Fruit fly (Drosophila melanogaster) whole organism, embryonic: ENCODE measurements around the gene ETHR.

Experiments used
- ATbp ChIP-seq: fragments of 200-800 bp; sonication (Bioruptor generic); optimal IDR thresholded peaks from 2 replicates; lab custom pipeline; 2017; ENCODE audit warnings: missing biosample characterization, mild to moderate bottlenecking, missing genetic modification characterization, missing genetic modification reagents
- CG10267 ChIP-seq: fragments of 200-800 bp; sonication (Bioruptor generic); optimal IDR thresholded peaks from 2 replicates; lab custom pipeline; 2018; ENCODE audit warnings: missing biosample characterization, mild to moderate bottlenecking, missing genetic modification characterization, moderate library complexity
- CG10274 ChIP-seq: fragments of 200-800 bp; sonication (Bioruptor generic); optimal IDR thresholded peaks from 3 replicates; lab custom pipeline; 2017; ENCODE audit warnings: missing biosample characterization, mild to moderate bottlenecking, missing genetic modification characterization
- CG10543 ChIP-seq: fragments of 200-800 bp; sonication (Bioruptor generic); optimal IDR thresholded peaks from 3 replicates; lab custom pipeline; 2017; ENCODE audit warnings: missing biosample characterization, mild to moderate bottlenecking, missing genetic modification characterization, moderate library complexity
- CG12104 ChIP-seq: fragments of 200-800 bp; sonication (Bioruptor generic); optimal IDR thresholded peaks from 3 replicates; lab custom pipeline; 2016; ENCODE audit warnings: missing biosample characterization, missing genetic modification characterization
- CG1529 ChIP-seq: fragments of 200-800 bp; sonication (Bioruptor generic); optimal IDR thresholded peaks from 3 replicates; lab custom pipeline; 2018; ENCODE audit warnings: missing biosample characterization, missing genetic modification characterization
- CG15514 ChIP-seq: fragments of 200-800 bp; sonication (Bioruptor generic); optimal IDR thresholded peaks from 3 replicates; lab custom pipeline; 2017; ENCODE audit warnings: missing biosample characterization, missing genetic modification characterization, mild to moderate bottlenecking, moderate library complexity, missing genetic modification reagents
- CG17186 ChIP-seq: fragments of 200-800 bp; sonication (Bioruptor generic); optimal IDR thresholded peaks from 3 replicates; lab custom pipeline; 2017; ENCODE audit warnings: missing biosample characterization, missing genetic modification reagents, missing genetic modification characterization
- CG17802 ChIP-seq: fragments of 200-800 bp; sonication (Bioruptor generic); optimal IDR thresholded peaks from 2 replicates; lab custom pipeline; 2018; ENCODE audit warnings: missing biosample characterization, mild to moderate bottlenecking, missing genetic modification characterization, moderate library complexity
- CG2202 ChIP-seq: fragments of 200-800 bp; sonication (Bioruptor generic); optimal IDR thresholded peaks from 2 replicates; lab custom pipeline; 2018; ENCODE audit warnings: missing biosample characterization, mild to moderate bottlenecking, missing genetic modification characterization
- CG2889 ChIP-seq: fragments of 200-800 bp; sonication (Bioruptor generic); IDR thresholded peaks from 3 replicates; pipeline ENCODE4 v1.3.6; 2022; ENCODE audit warnings: missing biosample characterization, missing genetic modification characterization
- CG30020 ChIP-seq: fragments of 200-800 bp; optimal IDR thresholded peaks from 2 replicates; lab custom pipeline; 2019; ENCODE audit warnings: missing biosample characterization, mild to moderate bottlenecking, missing genetic modification characterization, moderate library complexity
- CG42726 ChIP-seq: fragments of 200-800 bp; sonication (Bioruptor generic); IDR thresholded peaks from 2 replicates; pipeline ENCODE4 v1.3.6; 2022; ENCODE audit warnings: missing biosample characterization, missing genetic modification characterization; ENCODE audit not compliant: partially characterized antibody
- CG4282 ChIP-seq: fragments of 200-800 bp; sonication (Bioruptor generic); optimal IDR thresholded peaks from 2 replicates; lab custom pipeline; 2016; ENCODE audit warnings: missing biosample characterization, missing genetic modification characterization
- CG4617 ChIP-seq: fragments of 200-800 bp; sonication (Bioruptor generic); optimal IDR thresholded peaks from 3 replicates; lab custom pipeline; 2016; ENCODE audit warnings: missing biosample characterization, missing genetic modification characterization, borderline replicate concordance
- CG4707 ChIP-seq: fragments of 200-800 bp; sonication (Bioruptor generic); optimal IDR thresholded peaks from 2 replicates; lab custom pipeline; 2018; ENCODE audit warnings: missing biosample characterization, mild to moderate bottlenecking, missing genetic modification characterization, moderate library complexity
- CG6272 ChIP-seq: fragments of 200-800 bp; sonication (Bioruptor generic); IDR thresholded peaks from 2 replicates; pipeline ENCODE4 v1.3.6; 2022; ENCODE audit warnings: missing biosample characterization, missing genetic modification characterization
- CG6791 ChIP-seq: fragments of 200-800 bp; sonication (Bioruptor generic); IDR thresholded peaks from 3 replicates; pipeline ENCODE4 v1.3.6; 2022; ENCODE audit warnings: missing biosample characterization, missing genetic modification characterization; ENCODE audit not compliant: partially characterized antibody
- CG6813 ChIP-seq: fragments of 200-800 bp; sonication (Bioruptor generic); optimal IDR thresholded peaks from 2 replicates; lab custom pipeline; 2017; ENCODE audit warnings: missing biosample characterization, missing genetic modification characterization, mild to moderate bottlenecking, moderate library complexity, missing genetic modification reagents
- CG8478 ChIP-seq: fragments of >200 bp; optimal IDR thresholded peaks from 2 replicates; lab custom pipeline; 2018
- CG9932 ChIP-seq: fragments of 200-800 bp; sonication (Bioruptor generic); IDR thresholded peaks from 2 replicates; pipeline ENCODE4 v1.3.6; 2022; ENCODE audit warnings: missing biosample characterization, missing genetic modification characterization
- CTCF ChIP-seq: fragments of 200-800 bp; sonication (Bioruptor generic); optimal IDR thresholded peaks from 2 replicates; lab custom pipeline; 2017; ENCODE audit warnings: missing biosample characterization, mild to moderate bottlenecking, missing genetic modification characterization, moderate library complexity
- D19A ChIP-seq: fragments of 200-800 bp; optimal IDR thresholded peaks from 3 replicates; lab custom pipeline; 2019; ENCODE audit warnings: missing biosample characterization, mild to moderate bottlenecking, missing genetic modification characterization, moderate library complexity
- Fer1 ChIP-seq: fragments of 200-800 bp; sonication (Bioruptor generic); optimal IDR thresholded peaks from 2 replicates; lab custom pipeline; 2017; ENCODE audit warnings: missing biosample characterization, mild to moderate bottlenecking, missing genetic modification characterization
- Hey ChIP-seq: fragments of 200-800 bp; sonication (Bioruptor generic); optimal IDR thresholded peaks from 3 replicates; lab custom pipeline; 2018; ENCODE audit warnings: missing biosample characterization, mild to moderate bottlenecking, missing genetic modification characterization
- Med ChIP-seq: fragments of 200-800 bp; sonication (Bioruptor generic); peaks from one replicate; lab custom pipeline; 2016; ENCODE audit warnings: missing biosample characterization, missing genetic modification characterization, mild to moderate bottlenecking, inconsistent platforms, moderate library complexity
- NK7.1 ChIP-seq: fragments of 200-800 bp; sonication (Bioruptor generic); optimal IDR thresholded peaks from 3 replicates; lab custom pipeline; 2016; ENCODE audit warnings: missing biosample characterization, missing genetic modification characterization
- Nf-YC ChIP-seq: fragments of 200-800 bp; optimal IDR thresholded peaks from 3 replicates; lab custom pipeline; 2019; ENCODE audit warnings: missing biosample characterization, mild to moderate bottlenecking, missing genetic modification characterization, moderate library complexity
- Ptx1 ChIP-seq: fragments of 200-800 bp; sonication (Bioruptor generic); IDR thresholded peaks from 2 replicates; pipeline ENCODE4 v1.3.6; 2022; ENCODE audit warnings: missing biosample characterization, missing genetic modification characterization
- ap ChIP-seq: fragments of 200-800 bp; sonication (Bioruptor generic); IDR thresholded peaks from 2 replicates; pipeline ENCODE4 v1.3.6; 2022; ENCODE audit warnings: missing biosample characterization, missing genetic modification characterization
- ato ChIP-seq: fragments of 200-800 bp; sonication (Bioruptor generic); IDR thresholded peaks from 2 replicates; pipeline ENCODE4 v1.3.6; 2022; ENCODE audit warnings: missing biosample characterization, missing genetic modification characterization; ENCODE audit not compliant: partially characterized antibody
- caup ChIP-seq: fragments of 200-800 bp; sonication (Bioruptor generic); optimal IDR thresholded peaks from 3 replicates; lab custom pipeline; 2017; ENCODE audit warnings: missing biosample characterization, mild to moderate bottlenecking, missing genetic modification characterization, moderate library complexity; ENCODE audit not compliant: severe bottlenecking
- chm ChIP-seq: fragments of 200-800 bp; sonication (Bioruptor generic); IDR thresholded peaks from 2 replicates; pipeline ENCODE4 v1.3.6; 2022; ENCODE audit warnings: missing biosample characterization, missing genetic modification characterization
- ems ChIP-seq: fragments of 200-800 bp; sonication (Bioruptor generic); optimal IDR thresholded peaks from 3 replicates; lab custom pipeline; 2016; ENCODE audit warnings: missing biosample characterization, missing genetic modification characterization
- ewg ChIP-seq: fragments of 200-800 bp; sonication (Bioruptor generic); optimal IDR thresholded peaks from 3 replicates; lab custom pipeline; 2017; ENCODE audit warnings: mild to moderate bottlenecking, missing biosample characterization, missing genetic modification reagents, missing genetic modification characterization
- h ChIP-seq: fragments of >200 bp; optimal IDR thresholded peaks from 2 replicates; lab custom pipeline; 2017
- ind ChIP-seq: fragments of 200-800 bp; sonication (Bioruptor generic); optimal IDR thresholded peaks from 3 replicates; lab custom pipeline; 2016; ENCODE audit warnings: missing biosample characterization, missing genetic modification characterization
- insv ChIP-seq, 2 experiments: fragments of 200-800 bp; sonication (Bioruptor generic); optimal IDR thresholded peaks; 3 replicates each; lab custom pipeline; 2016 to 2018; ENCODE audit warnings: missing biosample characterization in 2 of 2, missing genetic modification characterization in 2 of 2
- kah ChIP-seq: fragments of 200-800 bp; sonication (Bioruptor generic); optimal IDR thresholded peaks from 2 replicates; lab custom pipeline; 2018; ENCODE audit warnings: missing biosample characterization, mild to moderate bottlenecking, missing genetic modification characterization
- knrl ChIP-seq: fragments of 200-800 bp; sonication (Bioruptor generic); IDR thresholded peaks from 3 replicates; pipeline ENCODE4 v1.3.6; 2022; ENCODE audit warnings: missing biosample characterization, missing genetic modification characterization; ENCODE audit not compliant: partially characterized antibody
- mirr ChIP-seq: fragments of 200-800 bp; sonication (Bioruptor generic); optimal IDR thresholded peaks from 3 replicates; lab custom pipeline; 2018; ENCODE audit warnings: missing biosample characterization, mild to moderate bottlenecking, missing genetic modification characterization
- nerfin-1 ChIP-seq: fragments of 200-800 bp; sonication (Bioruptor generic); optimal IDR thresholded peaks from 3 replicates; lab custom pipeline; 2019; ENCODE audit warnings: missing biosample characterization, mild to moderate bottlenecking, missing genetic modification characterization, moderate library complexity
- p53 ChIP-seq: fragments of 200-800 bp; sonication (Bioruptor generic); optimal IDR thresholded peaks from 2 replicates; lab custom pipeline; 2016; ENCODE audit warnings: missing biosample characterization, missing genetic modification characterization
- ranshi ChIP-seq: fragments of 200-800 bp; sonication (Bioruptor generic); IDR thresholded peaks from 2 replicates; pipeline ENCODE4 v1.3.6; 2022; ENCODE audit warnings: missing biosample characterization, missing genetic modification characterization
- sens ChIP-seq: fragments of 200-800 bp; sonication (Bioruptor generic); peaks from one replicate; lab custom pipeline; 2016; ENCODE audit warnings: missing biosample characterization, missing genetic modification characterization
- sisA ChIP-seq: fragments of 200-800 bp; sonication (Bioruptor generic); IDR thresholded peaks from 2 replicates; pipeline ENCODE4 v1.3.6; 2022; ENCODE audit warnings: missing biosample characterization, missing genetic modification characterization
- sob ChIP-seq: fragments of 200-800 bp; sonication (Bioruptor generic); IDR thresholded peaks from 2 replicates; pipeline ENCODE4 v1.3.6; 2022; ENCODE audit warnings: missing biosample characterization, missing genetic modification characterization
- ssp ChIP-seq: fragments of 200-800 bp; sonication (Bioruptor generic); IDR thresholded peaks from 2 replicates; pipeline ENCODE4 v1.3.6; 2022; ENCODE audit warnings: missing biosample characterization, missing genetic modification characterization
- stwl ChIP-seq: fragments of 200-800 bp; sonication (Bioruptor generic); optimal IDR thresholded peaks from 3 replicates; lab custom pipeline; 2018; ENCODE audit warnings: missing biosample characterization, mild to moderate bottlenecking, missing genetic modification characterization, moderate library complexity
- tap ChIP-seq: fragments of 200-800 bp; optimal IDR thresholded peaks from 3 replicates; lab custom pipeline; 2019; ENCODE audit warnings: missing biosample characterization, mild to moderate bottlenecking, missing genetic modification characterization, moderate library complexity
- tgo ChIP-seq: fragments of 200-800 bp; sonication (Bioruptor generic); IDR thresholded peaks from 3 replicates; pipeline ENCODE4 v1.3.6; 2022; ENCODE audit warnings: missing biosample characterization, missing genetic modification characterization

Gene ETHR

dm6 chr3R:21199085-21199899, 47.5 kb upstream of the ETHR start (continued):
- TF ChIP-seq CG10274 (GFP tag; lab: Kevin White, UChicago) (no peak), CG4617 (no peak), CG4282 (GFP tag; lab: Kevin White, UChicago) (no peak), sisA (GFP tag; lab: Robert Waterston, UW) (no peak), ranshi (GFP tag; lab: Robert Waterston, UW) (peak; percentile 4; the same call in 1 of the 2 replicates), sens (GFP tag; lab: Kevin White, UChicago) (peak; percentile 83), h (lab: Kevin White, UChicago) (no peak), CG6791 (GFP tag; lab: Robert Waterston, UW) (no peak), sob (no peak), caup (no peak), CG42726 (no peak), insv (GFP tag; optimal IDR thresholded peaks at IDR 0.05; lab: Kevin White, UChicago) (no peak), CG2889 (GFP tag; lab: Robert Waterston, UW) (no peak), stwl (tag; lab: Kevin White, UChicago) (no peak), CG9932 (no peak), ato (GFP tag; lab: Robert Waterston, UW) (no peak), CTCF (GFP tag; lab: Kevin White, UChicago) (no peak), D19A (tag; lab: Kevin White, UChicago) (no peak), ap (GFP tag; lab: Robert Waterston, UW) (no peak), CG10267 (no peak), CG6272 (GFP tag; lab: Robert Waterston, UW) (no peak), nerfin-1 (tag; lab: Kevin White, UChicago) (no peak), CG12104 (GFP tag; lab: Kevin White, UChicago) (no peak), tgo (GFP tag; lab: Robert Waterston, UW) (no peak), CG8478 (lab: Kevin White, UChicago) (no peak), CG15514 (no peak), ems (GFP tag; lab: Kevin White, UChicago) (no peak), knrl (GFP tag; lab: Robert Waterston, UW) (no peak), CG17186 (no peak), mirr (GFP tag; lab: Kevin White, UChicago) (peak; percentile 38), tap (tag; lab: Kevin White, UChicago) (no peak), ssp (GFP tag; lab: Robert Waterston, UW) (no peak), ATbp (no peak), CG17802 (tag; lab: Kevin White, UChicago) (no peak), CG2202 (tag; lab: Kevin White, UChicago) (no peak), kah (GFP tag; lab: Kevin White, UChicago) (peak; percentile 31), Fer1 (GFP tag; lab: Kevin White, UChicago) (no peak), p53 (no peak), chm (GFP tag; lab: Robert Waterston, UW) (0 out of 2 replicates have a peak, but pooled peaks have one; percentile 22), Med (peak; percentile 37), CG1529 (GFP tag; lab: Kevin White, UChicago) (no peak), ewg (GFP tag; lab: Kevin White, UChicago) (no peak), NK7.1 (GFP tag; lab: Kevin White, UChicago) (no peak), ind (GFP tag; lab: Kevin White, UChicago) (no peak), Hey (tag; lab: Kevin White, UChicago) (no peak), CG30020 (tag; lab: Kevin White, UChicago) (no peak), Ptx1 (GFP tag; lab: Robert Waterston, UW) (no peak), CG6813 (GFP tag; lab: Kevin White, UChicago) (no peak), Nf-YC (tag; lab: Kevin White, UChicago) (no peak), CG10543 (peak; percentile 48), CG4707 (GFP tag; lab: Kevin White, UChicago) (no peak)
